Worm (Caenorhabditis elegans): ENCODE data around the gene Y20C6A.4.
"Not testable (repeated sequence)": the region's sequence is repeated elsewhere in the genome, so short reads cannot be mapped to it uniquely, and the experiment has no call there.

- TF ChIP-seq ama-1 (optimal IDR thresholded peaks at IDR 0.05); fkh-6 (tag; optimal IDR thresholded peaks at IDR 0.05); nhr-232 (tag; optimal IDR thresholded peaks at IDR 0.05); F13H6.1 (tag; optimal IDR thresholded peaks at IDR 0.05); C38D4.7 (GFP tag; optimal IDR thresholded peaks at IDR 0.05); pqm-1 (tag; optimal IDR thresholded peaks at IDR 0.05); sdc-2 (tag; optimal IDR thresholded peaks at IDR 0.05); pros-1 (tag; optimal IDR thresholded peaks at IDR 0.05); pha-4 (tag; optimal IDR thresholded peaks at IDR 0.05); nfya-1 (tag; optimal IDR thresholded peaks at IDR 0.05): not testable (repeated sequence)
Measured at ce11 chrV:17409955-17410354, 29.9 kb downstream of the Y20C6A.4 start, which contains the start of gene srh-132.
